Fruit fly (Drosophila melanogaster) whole organism, pupa: Measurements from ENCODE around the gene Sfp24Ba.

Source experiments
- CG10348 ChIP-seq: fragments of 200-800 bp; sonication (Bioruptor generic); IDR thresholded peaks from 2 replicates; pipeline ENCODE4 v1.3.6; 2022; ENCODE audit warnings: missing biosample characterization, missing genetic modification characterization
- CG12605 ChIP-seq: fragments of 200-800 bp; sonication (Bioruptor generic); IDR thresholded peaks from 2 replicates; pipeline ENCODE4 v1.3.6; 2022; ENCODE audit warnings: missing biosample characterization, missing genetic modification characterization
- CG13204 ChIP-seq: fragments of 200-800 bp; sonication (Bioruptor generic); optimal IDR thresholded peaks from 2 replicates; lab custom pipeline; 2018; ENCODE audit warnings: missing biosample characterization, mild to moderate bottlenecking, missing genetic modification characterization, moderate library complexity
- CG32121 ChIP-seq: fragments of 200-800 bp; sonication (Bioruptor generic); IDR thresholded peaks from 2 replicates; pipeline ENCODE4 v1.3.6; 2022; ENCODE audit warnings: missing biosample characterization, missing genetic modification characterization
- CG4496 ChIP-seq: fragments of 200-800 bp; sonication (Bioruptor generic); IDR thresholded peaks from 3 replicates; pipeline ENCODE4 v1.3.6; 2022; ENCODE audit warnings: missing biosample characterization, missing genetic modification characterization
- CG8159 ChIP-seq: fragments of 200-800 bp; sonication (Bioruptor generic); optimal IDR thresholded peaks from 3 replicates; lab custom pipeline; 2018; ENCODE audit warnings: missing biosample characterization, mild to moderate bottlenecking, missing genetic modification characterization, moderate library complexity
- CG9948 ChIP-seq: fragments of 200-800 bp; sonication (Bioruptor generic); optimal IDR thresholded peaks from 2 replicates; lab custom pipeline; 2018; ENCODE audit warnings: missing biosample characterization, mild to moderate bottlenecking, missing genetic modification characterization, moderate library complexity
- D1 ChIP-seq: fragments of 200-800 bp; sonication (Bioruptor generic); optimal IDR thresholded peaks from 2 replicates; lab custom pipeline; 2018; ENCODE audit warnings: missing biosample characterization, mild to moderate bottlenecking, missing genetic modification characterization, moderate library complexity
- Pif1A ChIP-seq: fragments of 200-800 bp; sonication (Bioruptor generic); optimal IDR thresholded peaks from 3 replicates; lab custom pipeline; 2016; ENCODE audit warnings: missing biosample characterization, missing genetic modification characterization
- fd96Ca ChIP-seq: fragments of 200-800 bp; sonication (Bioruptor generic); IDR thresholded peaks from 3 replicates; pipeline ENCODE4 v1.3.6; 2022; ENCODE audit warnings: missing biosample characterization, missing genetic modification characterization
- gl ChIP-seq: fragments of 200-800 bp; sonication (Bioruptor generic); optimal IDR thresholded peaks from 2 replicates; lab custom pipeline; 2018; ENCODE audit warnings: missing biosample characterization, mild to moderate bottlenecking, missing genetic modification characterization
- rn ChIP-seq: fragments of 200-800 bp; sonication (Bioruptor generic); IDR thresholded peaks from 2 replicates; pipeline ENCODE4 v1.3.6; 2022; ENCODE audit warnings: missing biosample characterization, missing genetic modification characterization

DNA sequence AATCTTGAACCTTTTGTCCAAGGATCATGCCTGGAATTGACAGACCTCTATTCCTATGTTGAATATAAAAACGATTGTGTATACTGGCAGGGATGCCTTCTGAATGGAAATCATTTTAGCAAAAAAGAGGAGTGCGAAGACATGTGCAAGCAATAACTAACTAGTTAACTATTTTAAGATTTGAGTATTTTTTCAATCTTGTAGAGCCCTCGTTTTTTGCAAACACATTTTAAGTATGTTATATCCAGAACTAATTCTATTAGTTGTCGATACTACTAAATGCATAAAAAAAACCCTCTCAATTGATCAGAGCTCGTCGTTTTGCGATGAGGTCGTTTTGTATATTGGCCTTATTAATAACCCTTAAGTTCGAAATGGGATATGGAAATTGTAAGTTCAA is 32.0 kb upstream of the Sfp24Ba start, which contains the start of gene Sfp24C1:
- TF ChIP-seq gl (tag; lab: Kevin White, UChicago), result no peak
- no peak for TF ChIP-seq CG9948 (tag; lab: Kevin White, UChicago)
- TF ChIP-seq CG8159 (tag; lab: Kevin White, UChicago), result no peak
- no peak for TF ChIP-seq Pif1A (GFP tag; lab: Kevin White, UChicago)
- TF ChIP-seq rn, result no peak
- no peak for TF ChIP-seq CG12605 (GFP tag; lab: Robert Waterston, UW)
- TF ChIP-seq CG32121, result no peak
- no peak for TF ChIP-seq CG4496 (GFP tag; lab: Robert Waterston, UW)
- no peak for TF ChIP-seq fd96Ca (GFP tag; lab: Robert Waterston, UW)
- TF ChIP-seq D1, result no peak
- TF ChIP-seq CG13204, result no peak
- TF ChIP-seq CG10348 (GFP tag; lab: Robert Waterston, UW), result no peak
